Comparison of ENCODE assay signal across 1 fruit fly cellular context in the genomic region with DNA sequence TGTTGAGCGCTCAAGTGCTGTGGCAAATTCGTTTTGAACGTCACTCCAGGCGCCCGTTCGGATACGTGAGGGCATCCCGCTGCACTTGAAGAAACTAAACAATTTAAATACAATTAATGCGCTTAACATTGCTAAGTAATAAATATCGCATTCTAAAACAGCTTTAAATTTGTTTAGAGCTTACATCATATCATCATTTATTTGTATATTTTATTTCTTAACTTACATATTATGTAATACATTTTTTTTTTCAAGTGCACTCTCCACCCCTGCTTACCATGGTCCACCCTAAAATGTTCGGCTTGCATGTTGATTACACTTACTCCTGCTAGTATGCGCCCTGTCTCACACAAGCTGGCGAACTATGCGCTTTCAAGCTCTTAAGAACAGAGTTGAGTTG.
TF ChIP-seq lines count a peak whose summit lies in the region.

No protein-coding gene starts in this region.

TF ChIP-seq in whole organism, embryonic, 481 proteins besides CTCF, POLR2A, EP300 and RAD21 (continued from another document and continues in another):
- TF ChIP-seq ranshi (GFP tag; IDR thresholded peaks at IDR 0.05; lab: Robert Waterston, UW): peak; percentile 58
- no peak for TF ChIP-seq jigr1 (GFP tag; IDR thresholded peaks at IDR 0.05; lab: Robert Waterston, UW)
- TF ChIP-seq gcm2 (GFP tag; optimal IDR thresholded peaks at IDR 0.05; lab: Kevin White, UChicago): no peak
- TF ChIP-seq fu2 (GFP tag; optimal IDR thresholded peaks at IDR 0.05; lab: Kevin White, UChicago): no peak
- TF ChIP-seq run (tag; optimal IDR thresholded peaks at IDR 0.05; lab: Kevin White, UChicago): peak; percentile 51
- TF ChIP-seq pb (GFP tag; optimal IDR thresholded peaks at IDR 0.05; lab: Kevin White, UChicago): no peak
- peak; percentile 56 for TF ChIP-seq kay (GFP tag; optimal IDR thresholded peaks at IDR 0.05; lab: Kevin White, UChicago)
- TF ChIP-seq sisA (GFP tag; IDR thresholded peaks at IDR 0.05; lab: Robert Waterston, UW): peak; percentile 62; the same call in 1 of the 2 replicates
- peak; percentile 58 for TF ChIP-seq CG17385 (GFP tag; optimal IDR thresholded peaks at IDR 0.05; lab: Kevin White, UChicago)
- peak; percentile 54 for TF ChIP-seq tap (tag; optimal IDR thresholded peaks at IDR 0.05; lab: Kevin White, UChicago)
- peak; percentile 63 for TF ChIP-seq Ptx1 (GFP tag; IDR thresholded peaks at IDR 0.05; lab: Robert Waterston, UW)
- TF ChIP-seq ro (GFP tag; IDR thresholded peaks at IDR 0.05; lab: Robert Waterston, UW): peak; percentile 61; the same call in 1 of the 2 replicates
- no peak for TF ChIP-seq pros (GFP tag; optimal IDR thresholded peaks at IDR 0.05; lab: Kevin White, UChicago)
- TF ChIP-seq hbn (GFP tag; IDR thresholded peaks at IDR 0.05; lab: Robert Waterston, UW; ENCODE audit: partially characterized antibody): no peak
- TF ChIP-seq CG6254 (GFP tag; optimal IDR thresholded peaks at IDR 0.05; lab: Kevin White, UChicago): peak; percentile 87
- no peak; the same call in 1 of the 2 replicates for TF ChIP-seq Atf6 (GFP tag; IDR thresholded peaks at IDR 0.05; lab: Robert Waterston, UW)
- no peak for TF ChIP-seq CG9215 (GFP tag; IDR thresholded peaks at IDR 0.05; lab: Robert Waterston, UW)
- peak; percentile 89 for TF ChIP-seq otp (GFP tag; IDR thresholded peaks at IDR 0.05; lab: Robert Waterston, UW)
- TF ChIP-seq Kr (GFP tag; optimal IDR thresholded peaks at IDR 0.05; lab: Kevin White, UChicago): no peak
- TF ChIP-seq hb (GFP tag; IDR thresholded peaks at IDR 0.05; lab: Robert Waterston, UW; ENCODE audit: partially characterized antibody): no peak
- no peak for TF ChIP-seq CG9876 (GFP tag; optimal IDR thresholded peaks at IDR 0.05; lab: Kevin White, UChicago)
- no peak for TF ChIP-seq CG6791 (GFP tag; IDR thresholded peaks at IDR 0.05; lab: Robert Waterston, UW; ENCODE audit: partially characterized antibody)
- peak; percentile 65 for TF ChIP-seq bcd (GFP tag; optimal IDR thresholded peaks at IDR 0.05; lab: Kevin White, UChicago)
- no peak for TF ChIP-seq btn (GFP tag; optimal IDR thresholded peaks at IDR 0.05; lab: Kevin White, UChicago)
- no peak for TF ChIP-seq disco-r (GFP tag; optimal IDR thresholded peaks at IDR 0.05; lab: Kevin White, UChicago)
- TF ChIP-seq nerfin-1 (tag; optimal IDR thresholded peaks at IDR 0.05; lab: Kevin White, UChicago): peak; percentile 67
- peak; percentile 51 for TF ChIP-seq sob (GFP tag; IDR thresholded peaks at IDR 0.05; lab: Robert Waterston, UW)
- TF ChIP-seq fd102C (GFP tag; optimal IDR thresholded peaks at IDR 0.05; lab: Kevin White, UChicago): peak; percentile 5
- TF ChIP-seq CG8944 (GFP tag; optimal IDR thresholded peaks at IDR 0.05; lab: Kevin White, UChicago): no peak
- TF ChIP-seq dmrt99B (tag; optimal IDR thresholded peaks at IDR 0.05; lab: Kevin White, UChicago): peak; percentile 80
- TF ChIP-seq CG13424 (tag; optimal IDR thresholded peaks at IDR 0.05; lab: Kevin White, UChicago): peak; percentile 66
- no peak for TF ChIP-seq CG1647 (GFP tag; optimal IDR thresholded peaks at IDR 0.05; lab: Kevin White, UChicago)
- peak; percentile 33 for TF ChIP-seq Fer3 (tag; optimal IDR thresholded peaks at IDR 0.05; lab: Kevin White, UChicago)
- no peak for TF ChIP-seq grn (GFP tag; optimal IDR thresholded peaks at IDR 0.05; lab: Kevin White, UChicago)
- TF ChIP-seq CG31388 (GFP tag; optimal IDR thresholded peaks at IDR 0.05; lab: Kevin White, UChicago): peak; percentile 46
- peak; percentile 61 for TF ChIP-seq ewg (GFP tag; optimal IDR thresholded peaks at IDR 0.05; lab: Kevin White, UChicago)
- peak; percentile 77 for TF ChIP-seq CG8765 (GFP tag; IDR thresholded peaks at IDR 0.05; lab: Robert Waterston, UW)
- no peak for TF ChIP-seq Med (GFP tag; lab: Kevin White, UChicago)
- TF ChIP-seq p53 (GFP tag; optimal IDR thresholded peaks at IDR 0.05; lab: Kevin White, UChicago): no peak
- TF ChIP-seq cg (GFP tag; optimal IDR thresholded peaks at IDR 0.05; lab: Kevin White, UChicago): no peak
- TF ChIP-seq CG11696 (GFP tag; IDR thresholded peaks at IDR 0.05; lab: Robert Waterston, UW): peak; percentile 45; the same call in 1 of the 2 replicates
- peak; percentile 7 for TF ChIP-seq Bdp1 (GFP tag; optimal IDR thresholded peaks at IDR 0.05; lab: Kevin White, UChicago)
- peak; percentile 29 for TF ChIP-seq CG5180 (GFP tag; optimal IDR thresholded peaks at IDR 0.05; lab: Kevin White, UChicago)
- TF ChIP-seq Blimp-1 (GFP tag; optimal IDR thresholded peaks at IDR 0.05; lab: Kevin White, UChicago): peak; percentile 81
- TF ChIP-seq Atf3 (GFP tag; optimal IDR thresholded peaks at IDR 0.05; lab: Kevin White, UChicago): peak; percentile 18
- TF ChIP-seq CG14860 (GFP tag; IDR thresholded peaks at IDR 0.05; lab: Robert Waterston, UW; ENCODE audit: partially characterized antibody): no peak
- peak in 1 of 2 experiments; percentile 90 for TF ChIP-seq bsh (GFP tag; optimal IDR thresholded peaks at IDR 0.05; lab: Kevin White, UChicago)
- TF ChIP-seq GATAe (GFP tag; conservative IDR thresholded peaks at IDR 0.05; lab: Robert Waterston, UW): no peak
- peak in 1 of 2 experiments; percentile 91 for TF ChIP-seq eve (GFP tag; optimal IDR thresholded peaks at IDR 0.05; lab: Kevin White, UChicago)
- peak; percentile 36 for TF ChIP-seq tup (GFP tag; optimal IDR thresholded peaks at IDR 0.05; lab: Kevin White, UChicago)
- no peak for TF ChIP-seq CG10321 (GFP tag; IDR thresholded peaks at IDR 0.05; lab: Robert Waterston, UW)
- no peak for TF ChIP-seq Dref (GFP tag; IDR thresholded peaks at IDR 0.05; lab: Robert Waterston, UW)
- peak; percentile 74 for TF ChIP-seq croc (GFP tag; conservative IDR thresholded peaks at IDR 0.05; lab: Robert Waterston, UW)
- TF ChIP-seq Myb (GFP tag; optimal IDR thresholded peaks at IDR 0.05; lab: Kevin White, UChicago): no peak
- no peak for TF ChIP-seq fd3F (GFP tag; optimal IDR thresholded peaks at IDR 0.05; lab: Kevin White, UChicago)
- peak; percentile 76 for TF ChIP-seq CG33557 (GFP tag; optimal IDR thresholded peaks at IDR 0.05; lab: Kevin White, UChicago)
- peak; percentile 32 for TF ChIP-seq HHEX (GFP tag; optimal IDR thresholded peaks at IDR 0.05; lab: Kevin White, UChicago)
- TF ChIP-seq tin (GFP tag; optimal IDR thresholded peaks at IDR 0.05; lab: Kevin White, UChicago): peak; percentile 77
- TF ChIP-seq CG14441 (GFP tag; IDR thresholded peaks at IDR 0.05; lab: Robert Waterston, UW): peak; percentile 68
- TF ChIP-seq CG2129 (GFP tag; IDR thresholded peaks at IDR 0.05; lab: Robert Waterston, UW; ENCODE audit: partially characterized antibody): no peak
- no peak for TF ChIP-seq CG17186 (GFP tag; optimal IDR thresholded peaks at IDR 0.05; lab: Kevin White, UChicago)
- peak; percentile 37 for TF ChIP-seq CG17568 (GFP tag; optimal IDR thresholded peaks at IDR 0.05; lab: Kevin White, UChicago)
- no peak for TF ChIP-seq pita (GFP tag; optimal IDR thresholded peaks at IDR 0.05; lab: Kevin White, UChicago)
- TF ChIP-seq slp2 (GFP tag; optimal IDR thresholded peaks at IDR 0.05; lab: Kevin White, UChicago): no peak
- TF ChIP-seq usp (GFP tag; optimal IDR thresholded peaks at IDR 0.05; lab: Kevin White, UChicago): no peak
- TF ChIP-seq psq (GFP tag; optimal IDR thresholded peaks at IDR 0.05; lab: Kevin White, UChicago): peak; percentile 37
- TF ChIP-seq CG18262 (tag; optimal IDR thresholded peaks at IDR 0.05; lab: Kevin White, UChicago): peak; percentile 90
- TF ChIP-seq CG11723 (GFP tag; optimal IDR thresholded peaks at IDR 0.05; lab: Kevin White, UChicago): peak; percentile 29
- TF ChIP-seq zfh1 (GFP tag; IDR thresholded peaks at IDR 0.05; lab: Robert Waterston, UW): peak; percentile 91
- TF ChIP-seq caup (GFP tag; optimal IDR thresholded peaks at IDR 0.05; lab: Kevin White, UChicago; ENCODE audit: severe bottlenecking): peak; percentile 24
- no peak for TF ChIP-seq CG11456 (GFP tag; IDR thresholded peaks at IDR 0.05; lab: Robert Waterston, UW)
- TF ChIP-seq ash1 (GFP tag; optimal IDR thresholded peaks at IDR 0.05; lab: Kevin White, UChicago): no peak
- no peak for TF ChIP-seq CG12104 (GFP tag; optimal IDR thresholded peaks at IDR 0.05; lab: Kevin White, UChicago)
- no peak for TF ChIP-seq CG8281 (tag; optimal IDR thresholded peaks at IDR 0.05; lab: Kevin White, UChicago)
- peak; percentile 1 for TF ChIP-seq wek (GFP tag; optimal IDR thresholded peaks at IDR 0.05; lab: Kevin White, UChicago)
- TF ChIP-seq Xrp1 (GFP tag; IDR thresholded peaks at IDR 0.05; lab: Robert Waterston, UW): peak; percentile 94
- no peak for TF ChIP-seq ems (GFP tag; optimal IDR thresholded peaks at IDR 0.05; lab: Kevin White, UChicago)
- peak; percentile 91 for TF ChIP-seq CG4404 (GFP tag; IDR thresholded peaks at IDR 0.05; lab: Robert Waterston, UW)
- TF ChIP-seq tll (GFP tag; optimal IDR thresholded peaks at IDR 0.05; lab: Kevin White, UChicago): no peak
- TF ChIP-seq CG2678 (tag; optimal IDR thresholded peaks at IDR 0.05; lab: Kevin White, UChicago): no peak
- no peak for TF ChIP-seq ham (GFP tag; IDR thresholded peaks at IDR 0.05; lab: Robert Waterston, UW)
- TF ChIP-seq CG10431 (GFP tag; optimal IDR thresholded peaks at IDR 0.05; lab: Kevin White, UChicago): peak; percentile 17
- no peak for TF ChIP-seq Dek (tag; optimal IDR thresholded peaks at IDR 0.05; lab: Kevin White, UChicago)
- peak; percentile 73 for TF ChIP-seq CG17359 (tag; optimal IDR thresholded peaks at IDR 0.05; lab: Kevin White, UChicago)
- peak in 1 of 2 experiments; percentile 19 for TF ChIP-seq Hr78 (GFP tag; optimal IDR thresholded peaks at IDR 0.05; lab: Kevin White, UChicago)
- no peak for TF ChIP-seq br (optimal IDR thresholded peaks at IDR 0.05; lab: Kevin White, UChicago)
- peak; percentile 49 for TF ChIP-seq CG7745 (tag; optimal IDR thresholded peaks at IDR 0.05; lab: Kevin White, UChicago)
- TF ChIP-seq CG14014 (GFP tag; IDR thresholded peaks at IDR 0.05; lab: Robert Waterston, UW): 0 out of 2 replicates have a peak, but pooled peaks have one; percentile 39
- TF ChIP-seq Gsc (GFP tag; IDR thresholded peaks at IDR 0.05; lab: Robert Waterston, UW): peak; percentile 23; the same call in 1 of the 2 replicates
- peak; percentile 55 for TF ChIP-seq cato (GFP tag; optimal IDR thresholded peaks at IDR 0.05; lab: Kevin White, UChicago; ENCODE audit: borderline replicate concordance)
- peak in 1 of 3 experiments; percentile 62 for TF ChIP-seq Stat92E (GFP tag; optimal IDR thresholded peaks at IDR 0.05; lab: Kevin White, UChicago)
- no peak for TF ChIP-seq Dll (GFP tag; IDR thresholded peaks at IDR 0.05; lab: Robert Waterston, UW; ENCODE audit: partially characterized antibody)
- TF ChIP-seq E2f1 (GFP tag; IDR thresholded peaks at IDR 0.05; lab: Robert Waterston, UW): peak; percentile 74
- no peak for TF ChIP-seq CG3281 (GFP tag; optimal IDR thresholded peaks at IDR 0.05; lab: Kevin White, UChicago)
- TF ChIP-seq CG6272 (GFP tag; IDR thresholded peaks at IDR 0.05; lab: Robert Waterston, UW): 0 out of 2 replicates have a peak, but pooled peaks have one; percentile 38
- TF ChIP-seq dpn (GFP tag; optimal IDR thresholded peaks at IDR 0.05; lab: Kevin White, UChicago): peak; percentile 40 to 66
- TF ChIP-seq odd (GFP tag; optimal IDR thresholded peaks at IDR 0.05; lab: Kevin White, UChicago): peak; percentile 21
- TF ChIP-seq HmgZ (tag; optimal IDR thresholded peaks at IDR 0.05; lab: Kevin White, UChicago): peak; percentile 10
- TF ChIP-seq CG12219 (GFP tag; optimal IDR thresholded peaks at IDR 0.05; lab: Kevin White, UChicago): peak; percentile 49
- no peak for TF ChIP-seq sc (optimal IDR thresholded peaks at IDR 0.05; lab: Kevin White, UChicago)
- peak; percentile 58 for TF ChIP-seq sc (GFP tag; optimal IDR thresholded peaks at IDR 0.05; lab: Kevin White, UChicago)
- TF ChIP-seq Elba2 (GFP tag; optimal IDR thresholded peaks at IDR 0.05; lab: Kevin White, UChicago): no peak
- peak; percentile 12 for TF ChIP-seq CG33213 (GFP tag; optimal IDR thresholded peaks at IDR 0.05; lab: Kevin White, UChicago)
- peak; percentile 61 for TF ChIP-seq Vsx1 (GFP tag; optimal IDR thresholded peaks at IDR 0.05; lab: Kevin White, UChicago)
- TF ChIP-seq CG2875 (GFP tag; optimal IDR thresholded peaks at IDR 0.05; lab: Kevin White, UChicago): peak; percentile 83
- peak; percentile 46 for TF ChIP-seq CG15696 (tag; optimal IDR thresholded peaks at IDR 0.05; lab: Kevin White, UChicago)
- peak; percentile 53; the same call in 1 of the 2 replicates for TF ChIP-seq H2.0 (GFP tag; IDR thresholded peaks at IDR 0.05; lab: Robert Waterston, UW)
- no peak for TF ChIP-seq tna (GFP tag; IDR thresholded peaks at IDR 0.05; lab: Robert Waterston, UW; ENCODE audit: partially characterized antibody)
- no peak for TF ChIP-seq Sry-δ (GFP tag; optimal IDR thresholded peaks at IDR 0.05; lab: Kevin White, UChicago)
- TF ChIP-seq Dbx (GFP tag; IDR thresholded peaks at IDR 0.05; lab: Robert Waterston, UW): no peak
- peak; percentile 72 for TF ChIP-seq ttk (GFP tag; IDR thresholded peaks at IDR 0.05; lab: Robert Waterston, UW)
- peak; percentile 82 for TF ChIP-seq CG10267 (tag; optimal IDR thresholded peaks at IDR 0.05; lab: Kevin White, UChicago)
- peak; percentile 73 for TF ChIP-seq PHDP (tag; optimal IDR thresholded peaks at IDR 0.05; lab: Kevin White, UChicago)
- peak; percentile 56; the same call in 1 of the 2 replicates for TF ChIP-seq sim (GFP tag; IDR thresholded peaks at IDR 0.05; lab: Robert Waterston, UW)
- TF ChIP-seq CkIIα-i1 (GFP tag; IDR thresholded peaks at IDR 0.05; lab: Robert Waterston, UW): no peak
- no peak for TF ChIP-seq CG11560 (tag; IDR thresholded peaks at IDR 0.05; lab: Robert Waterston, UW)
- no peak for TF ChIP-seq CG3065 (GFP tag; optimal IDR thresholded peaks at IDR 0.05; lab: Kevin White, UChicago)
- no peak for TF ChIP-seq Fer2 (tag; optimal IDR thresholded peaks at IDR 0.05; lab: Kevin White, UChicago)
- no peak for TF ChIP-seq Taf1 (GFP tag; IDR thresholded peaks at IDR 0.05; lab: Robert Waterston, UW)
- TF ChIP-seq pzg (GFP tag; optimal IDR thresholded peaks at IDR 0.05; lab: Kevin White, UChicago): no peak
- no peak for TF ChIP-seq Mes4 (GFP tag; optimal IDR thresholded peaks at IDR 0.05; lab: Kevin White, UChicago)
- TF ChIP-seq CG6683 (GFP tag; optimal IDR thresholded peaks at IDR 0.05; lab: Kevin White, UChicago): peak; percentile 43
- peak; percentile 42 for TF ChIP-seq Max (GFP tag; optimal IDR thresholded peaks at IDR 0.05; lab: Kevin White, UChicago)
- no peak for TF ChIP-seq Hey (tag; optimal IDR thresholded peaks at IDR 0.05; lab: Kevin White, UChicago)
- TF ChIP-seq gcm (GFP tag; optimal IDR thresholded peaks at IDR 0.05; lab: Kevin White, UChicago): peak; percentile 83
- peak; percentile 8 for TF ChIP-seq CG10565 (GFP tag; optimal IDR thresholded peaks at IDR 0.05; lab: Kevin White, UChicago)
- TF ChIP-seq CG16863 (GFP tag; optimal IDR thresholded peaks at IDR 0.05; lab: Kevin White, UChicago): peak; percentile 41
